Worm (Caenorhabditis elegans) whole organism, L1 larva: ENCODE data around the gene ZC373.5.

Source experiments
- C04F5.9 ChIP-seq: sonication (generic microtip); optimal IDR thresholded peaks from 2 replicates; lab custom pipeline; 2016; ENCODE audit warnings: missing genetic modification characterization, missing compliant biosample characterization
- C16A3.4 ChIP-seq: fragments of 150-350 bp; optimal IDR thresholded peaks from 2 replicates; lab custom pipeline; 2014; ENCODE audit warnings: missing biosample characterization, missing genetic modification characterization
- C34B4.2 ChIP-seq: sonication (generic microtip); optimal IDR thresholded peaks from 2 replicates; lab custom pipeline; 2017; ENCODE audit warnings: mild to moderate bottlenecking, missing genetic modification characterization, missing compliant biosample characterization
- aly-2 ChIP-seq: fragments of 150-350 bp; optimal IDR thresholded peaks from 2 replicates; lab custom pipeline; 2014; ENCODE audit warnings: missing biosample characterization, missing genetic modification characterization
- blmp-1 ChIP-seq: fragments of 150-350 bp; optimal IDR thresholded peaks from 2 replicates; lab custom pipeline; 2014; ENCODE audit warnings: missing biosample characterization, missing genetic modification characterization
- ceh-63 ChIP-seq: fragments of 200-800 bp; sonication (Bioruptor generic); optimal IDR thresholded peaks from 2 replicates; lab custom pipeline; 2018; ENCODE audit warnings: mild to moderate bottlenecking, missing genetic modification characterization, missing compliant biosample characterization
- ceh-82 ChIP-seq, 3 experiments: fragments of 150-350 bp in 1 of 3; sonication (generic microtip) in 2 of 3; optimal IDR thresholded peaks; 2 replicates each; lab custom pipeline; 2014 to 2017; ENCODE audit warnings: missing biosample characterization in 3 of 3, missing genetic modification characterization in 3 of 3
- ceh-88 ChIP-seq: fragments of 200-800 bp; sonication (Bioruptor generic); IDR thresholded peaks from 2 replicates; pipeline ENCODE4 v1.3.6; 2022; ENCODE audit warnings: missing genetic modification characterization, missing compliant biosample characterization
- ces-1 ChIP-seq: fragments of 150-350 bp; optimal IDR thresholded peaks from 2 replicates; lab custom pipeline; 2014; ENCODE audit warnings: missing biosample characterization, missing genetic modification reagents, missing genetic modification characterization
- dpl-1 ChIP-seq, 3 experiments: fragments of 150-350 bp in 2 of 3; sonication (generic microtip) in 1 of 3; optimal IDR thresholded peaks; 2 replicates each; lab custom pipeline; 2014 to 2017; ENCODE audit warnings: missing biosample characterization in 3 of 3, missing genetic modification characterization in 3 of 3, missing genetic modification reagents in 3 of 3
- efl-1 ChIP-seq, 4 experiments: fragments of 150-350 bp; optimal IDR thresholded peaks in 3 of 4; peaks in 1 of 4; 1 replicate in 1 of 4; 2 replicates in 3 of 4; lab custom pipeline; 2014; ENCODE audit warnings: missing biosample characterization in 2 of 4, missing genetic modification characterization in 2 of 4, missing genetic modification reagents in 2 of 4
- fkh-4 ChIP-seq: sonication (generic microtip); optimal IDR thresholded peaks from 2 replicates; lab custom pipeline; 2016; ENCODE audit warnings: missing compliant biosample characterization, missing genetic modification characterization, borderline replicate concordance
- fkh-8 ChIP-seq: sonication (generic microtip); optimal IDR thresholded peaks from 2 replicates; lab custom pipeline; 2016; ENCODE audit warnings: mild to moderate bottlenecking, missing genetic modification characterization, missing compliant biosample characterization
- hlh-17 ChIP-seq: fragments of 200-800 bp; sonication (Bioruptor generic); optimal IDR thresholded peaks from 2 replicates; lab custom pipeline; 2018; ENCODE audit warnings: missing genetic modification characterization, mild to moderate bottlenecking, missing compliant biosample characterization, moderate library complexity, borderline replicate concordance
- hpl-2 ChIP-seq: fragments of 150-350 bp; optimal IDR thresholded peaks from 2 replicates; lab custom pipeline; 2014; ENCODE audit warnings: missing biosample characterization, missing genetic modification reagents, missing genetic modification characterization
- isw-1 ChIP-seq: fragments of 200-800 bp; sonication (Bioruptor generic); IDR thresholded peaks from 2 replicates; pipeline ENCODE4 v1.3.6; 2022; ENCODE audit warnings: missing genetic modification characterization, missing compliant biosample characterization
- jun-1 ChIP-seq: fragments of 150-350 bp; optimal IDR thresholded peaks from 2 replicates; lab custom pipeline; 2014; ENCODE audit warnings: missing biosample characterization, missing genetic modification reagents, missing genetic modification characterization
- lin-13 ChIP-seq: fragments of 150-350 bp; optimal IDR thresholded peaks from 2 replicates; lab custom pipeline; 2014; ENCODE audit warnings: missing biosample characterization, missing genetic modification reagents, missing genetic modification characterization
- lin-14 ChIP-seq: fragments of 200-800 bp; sonication (Bioruptor generic); optimal IDR thresholded peaks from 2 replicates; lab custom pipeline; 2018; ENCODE audit warnings: mild to moderate bottlenecking, missing genetic modification characterization, moderate library complexity, missing compliant biosample characterization
- lin-35 ChIP-seq, 2 experiments: fragments of 150-350 bp; optimal IDR thresholded peaks; 2 replicates each; lab custom pipeline; 2014; ENCODE audit warnings: missing biosample characterization in 2 of 2, missing genetic modification characterization in 2 of 2, missing genetic modification reagents in 2 of 2
- lin-39 ChIP-seq: fragments of 150-350 bp; optimal IDR thresholded peaks from 2 replicates; lab custom pipeline; 2014; ENCODE audit warnings: missing biosample characterization, missing genetic modification reagents, missing genetic modification characterization
- lir-3 ChIP-seq: sonication (generic microtip); optimal IDR thresholded peaks from 2 replicates; lab custom pipeline; 2016; ENCODE audit warnings: mild to moderate bottlenecking, missing genetic modification characterization, moderate library complexity, missing compliant biosample characterization; ENCODE audit not compliant: poor library complexity
- lsy-2 ChIP-seq, 2 experiments: fragments of 150-350 bp; optimal IDR thresholded peaks; 2 replicates each; lab custom pipeline; 2014; ENCODE audit warnings: missing biosample characterization in 2 of 2, missing genetic modification characterization in 2 of 2
- mab-9 ChIP-seq: fragments of 200-800 bp; sonication (Bioruptor generic); IDR thresholded peaks from 2 replicates; pipeline ENCODE4 v1.3.6; 2022; ENCODE audit warnings: missing genetic modification reagents, missing genetic modification characterization, missing compliant biosample characterization
- mef-2 ChIP-seq: fragments of 150-350 bp; optimal IDR thresholded peaks from 2 replicates; lab custom pipeline; 2014; ENCODE audit warnings: missing biosample characterization, missing genetic modification characterization
- mep-1 ChIP-seq: fragments of 150-350 bp; optimal IDR thresholded peaks from 2 replicates; lab custom pipeline; 2014; ENCODE audit warnings: missing biosample characterization, missing genetic modification characterization
- nhr-20 ChIP-seq: sonication (generic microtip); optimal IDR thresholded peaks from 2 replicates; lab custom pipeline; 2016; ENCODE audit warnings: mild to moderate bottlenecking, missing genetic modification characterization, missing compliant biosample characterization
- nhr-28 ChIP-seq: fragments of 150-350 bp; optimal IDR thresholded peaks from 2 replicates; lab custom pipeline; 2014; ENCODE audit warnings: missing biosample characterization, missing genetic modification characterization
- nhr-76 ChIP-seq: sonication (generic microtip); optimal IDR thresholded peaks from 2 replicates; lab custom pipeline; 2017; ENCODE audit warnings: missing biosample characterization, missing genetic modification characterization
- nhr-77 ChIP-seq: fragments of 150-350 bp; optimal IDR thresholded peaks from 2 replicates; lab custom pipeline; 2014; ENCODE audit warnings: missing biosample characterization, missing genetic modification characterization
- nhr-84 ChIP-seq: sonication (generic microtip); optimal IDR thresholded peaks from 2 replicates; lab custom pipeline; 2017; ENCODE audit warnings: missing biosample characterization, missing genetic modification characterization
- nhr-85 ChIP-seq: sonication (generic microtip); peaks from one replicate; lab custom pipeline; 2016; ENCODE audit warnings: missing genetic modification characterization, inconsistent platforms, missing compliant biosample characterization
- nhr-90 ChIP-seq: sonication (generic microtip); optimal IDR thresholded peaks from 2 replicates; lab custom pipeline; 2016; ENCODE audit warnings: mild to moderate bottlenecking, missing genetic modification characterization, missing compliant biosample characterization; ENCODE audit not compliant: poor library complexity
- pax-3 ChIP-seq: fragments of 200-800 bp; sonication (Bioruptor generic); optimal IDR thresholded peaks from 2 replicates; lab custom pipeline; 2018; ENCODE audit warnings: mild to moderate bottlenecking, missing genetic modification characterization, moderate library complexity, missing compliant biosample characterization
- rnt-1 ChIP-seq: sonication (generic microtip); optimal IDR thresholded peaks from 2 replicates; lab custom pipeline; 2016; ENCODE audit warnings: mild to moderate bottlenecking, missing genetic modification characterization, moderate library complexity, missing compliant biosample characterization
- skn-1 ChIP-seq: fragments of 150-350 bp; optimal IDR thresholded peaks from 2 replicates; lab custom pipeline; 2014; ENCODE audit warnings: missing biosample characterization, missing genetic modification characterization
- snpc-4 ChIP-seq: fragments of 150-350 bp; optimal IDR thresholded peaks from 2 replicates; lab custom pipeline; 2014; ENCODE audit warnings: missing biosample characterization, missing genetic modification characterization
- snu-23 ChIP-seq: sonication (generic microtip); optimal IDR thresholded peaks from 2 replicates; lab custom pipeline; 2016; ENCODE audit warnings: missing genetic modification characterization, missing compliant biosample characterization
- sptf-1 ChIP-seq: fragments of 150-350 bp; optimal IDR thresholded peaks from 2 replicates; lab custom pipeline; 2014; ENCODE audit warnings: missing biosample characterization, missing genetic modification characterization
- tbx-2 ChIP-seq: sonication (generic microtip); optimal IDR thresholded peaks from 2 replicates; lab custom pipeline; 2016; ENCODE audit warnings: missing genetic modification characterization, missing compliant biosample characterization
- unc-130 ChIP-seq: fragments of 150-350 bp; optimal IDR thresholded peaks from 2 replicates; lab custom pipeline; 2017; ENCODE audit warnings: missing biosample characterization, missing genetic modification characterization, inconsistent platforms
- unc-30 ChIP-seq: sonication (generic microtip); optimal IDR thresholded peaks from 2 replicates; lab custom pipeline; 2017; ENCODE audit warnings: missing biosample characterization, missing genetic modification characterization
- unc-62 ChIP-seq: fragments of 150-350 bp; optimal IDR thresholded peaks from 2 replicates; lab custom pipeline; 2014; ENCODE audit warnings: missing biosample characterization, missing genetic modification reagents, missing genetic modification characterization
- unc-98 ChIP-seq: fragments of 200-800 bp; sonication (Bioruptor generic); IDR thresholded peaks from 2 replicates; pipeline ENCODE4 v1.3.6; 2022; ENCODE audit warnings: missing genetic modification characterization, missing compliant biosample characterization
- vab-15 ChIP-seq: sonication (generic microtip); optimal IDR thresholded peaks from 2 replicates; lab custom pipeline; 2017; ENCODE audit warnings: missing genotype, mild to moderate bottlenecking, missing genetic modification characterization, missing compliant biosample characterization
- zag-1 ChIP-seq: fragments of 150-350 bp; optimal IDR thresholded peaks from 2 replicates; lab custom pipeline; 2014; ENCODE audit warnings: missing biosample characterization, missing genetic modification characterization
- zip-4 ChIP-seq: fragments of 200-800 bp; sonication (Bioruptor generic); optimal IDR thresholded peaks from 2 replicates; lab custom pipeline; 2018; ENCODE audit warnings: mild to moderate bottlenecking, missing genetic modification characterization, moderate library complexity, missing compliant biosample characterization
- ztf-4 ChIP-seq: fragments of 150-350 bp; optimal IDR thresholded peaks from 2 replicates; lab custom pipeline; 2014; ENCODE audit warnings: missing biosample characterization, missing genetic modification characterization

ZC373.5 gene

ce11 chrX:10076334-10076733 is 2.1 kb upstream of the ZC373.5 start:
- TF ChIP-seq nhr-20 (tag; lab: Kevin White, UChicago) (no peak), nhr-76 (tag; lab: Kevin White, UChicago) (no peak), tbx-2 (peak; percentile 8), nhr-85 (tag; lab: Kevin White, UChicago) (peak; percentile 58), isw-1 (GFP tag; lab: Robert Waterston, UW) (no peak), blmp-1 (tag; lab: Kevin White, UChicago) (peak; percentile 50)

- TF ChIP-seq efl-1 (optimal IDR thresholded peaks at IDR 0.05; lab: Kevin White, UChicago) (no peak), efl-1 (GFP tag; optimal IDR thresholded peaks at IDR 0.05 in 1 of 2; lab: Kevin White, UChicago) (no peak), blmp-1 (tag; lab: Kevin White, UChicago) (no peak), aly-2 (tag; lab: Kevin White, UChicago) (no peak), vab-15 (tag; lab: Kevin White, UChicago) (no peak), ztf-4 (no peak), fkh-8 (no peak), ceh-82 (tag; optimal IDR thresholded peaks at IDR 0.05; lab: Kevin White, UChicago) (no peak), lin-39 (no peak), unc-30 (tag; lab: Kevin White, UChicago) (no peak), ces-1 (GFP tag; lab: Kevin White, UChicago) (no peak), nhr-77 (tag; lab: Kevin White, UChicago) (no peak), fkh-4 (tag; lab: Kevin White, UChicago) (no peak), hlh-17 (no peak)
- TF ChIP-seq, all 84 proteins: peak for 0
These were observed 797 bp upstream of the ZC373.5 start, which contains the start of gene dao-4 for ce11 chrX:10074988-10075387. dao-4 (plus strand) TSS chrX:10075288.

- TF ChIP-seq skn-1 (tag; lab: Kevin White, UChicago): no peak
- TF ChIP-seq rnt-1 (tag; lab: Kevin White, UChicago): no peak
- no peak for TF ChIP-seq zag-1
- no peak for TF ChIP-seq efl-1 (optimal IDR thresholded peaks at IDR 0.05; lab: Kevin White, UChicago)
- no peak for TF ChIP-seq efl-1 (GFP tag; optimal IDR thresholded peaks at IDR 0.05 in 1 of 2; lab: Kevin White, UChicago)
- TF ChIP-seq ceh-63: no peak
- TF ChIP-seq lin-13 (GFP tag; lab: Kevin White, UChicago): no peak
- no peak for TF ChIP-seq lsy-2 (tag; optimal IDR thresholded peaks at IDR 0.05; lab: Kevin White, UChicago)
- no peak for TF ChIP-seq ceh-88
- TF ChIP-seq mab-9 (GFP tag; lab: Robert Waterston, UW): no peak
- TF ChIP-seq fkh-8: no peak
- TF ChIP-seq mep-1 (tag; lab: Kevin White, UChicago): no peak
- TF ChIP-seq unc-62: no peak
- no peak for TF ChIP-seq C16A3.4 (tag; lab: Kevin White, UChicago)
- TF ChIP-seq sptf-1 (tag; lab: Kevin White, UChicago): no peak
- TF ChIP-seq pax-3: no peak
- no peak for TF ChIP-seq snu-23 (GFP tag; lab: Kevin White, UChicago)
These were observed 4.5 kb downstream of the ZC373.5 start, which contains the start of gene mlck-1 for ce11 chrX:10069692-10070091. mlck-1 (minus strand) TSS chrX:10069792.

ce11 chrX:10068468-10068867 is 5.7 kb downstream of the ZC373.5 start:
- TF ChIP-seq efl-1 (optimal IDR thresholded peaks at IDR 0.05; lab: Kevin White, UChicago): no peak
- peak in 1 of 2 experiments; percentile 23 for TF ChIP-seq efl-1 (GFP tag; optimal IDR thresholded peaks at IDR 0.05 in 1 of 2; lab: Kevin White, UChicago)
- no peak for TF ChIP-seq sptf-1 (tag; lab: Kevin White, UChicago)
- TF ChIP-seq nhr-85 (tag; lab: Kevin White, UChicago): no peak
- no peak for TF ChIP-seq snpc-4
- peak; percentile 78 for TF ChIP-seq rnt-1 (tag; lab: Kevin White, UChicago)
- no peak for TF ChIP-seq lir-3 (tag; lab: Kevin White, UChicago)
- TF ChIP-seq lin-14 (GFP tag; lab: Kevin White, UChicago): peak; percentile 81
- TF ChIP-seq unc-130: peak; percentile 40
- no peak for TF ChIP-seq lin-35 (GFP tag; optimal IDR thresholded peaks at IDR 0.05; lab: Kevin White, UChicago)
- no peak for TF ChIP-seq unc-62
- no peak for TF ChIP-seq nhr-90 (tag; lab: Kevin White, UChicago)
- TF ChIP-seq zip-4 (GFP tag; lab: Kevin White, UChicago): no peak
- no peak for TF ChIP-seq C34B4.2
- no peak for TF ChIP-seq ceh-63
- TF ChIP-seq nhr-84 (tag; lab: Kevin White, UChicago): no peak
- TF ChIP-seq dpl-1 (GFP tag; optimal IDR thresholded peaks at IDR 0.05; lab: Kevin White, UChicago): no peak
- no peak for TF ChIP-seq nhr-28 (tag; lab: Kevin White, UChicago)
- no peak for TF ChIP-seq jun-1 (tag; lab: Kevin White, UChicago)
- no peak for TF ChIP-seq unc-98 (GFP tag; lab: Robert Waterston, UW)
- TF ChIP-seq hpl-2 (GFP tag; lab: Kevin White, UChicago): no peak
- no peak for TF ChIP-seq C04F5.9 (tag; lab: Kevin White, UChicago)
- no peak for TF ChIP-seq mef-2
- TF ChIP-seq blmp-1 (tag; lab: Kevin White, UChicago): peak; percentile 36
